Fruit fly (Drosophila melanogaster) whole organism, wandering third instar larva: ENCODE measurements around the gene Dph2.

ENCODE experiments used
- CrebA ChIP-seq: fragments of 200-800 bp; sonication (Bioruptor generic); optimal IDR thresholded peaks from 2 replicates; lab custom pipeline; 2016; ENCODE audit warnings: missing biosample characterization, mild to moderate bottlenecking, missing genetic modification characterization, borderline replicate concordance
- pan ChIP-seq: fragments of >200 bp; optimal IDR thresholded peaks from 2 replicates; lab custom pipeline; 2017
- tai ChIP-seq: sonication (Bioruptor generic); optimal IDR thresholded peaks from 2 replicates; lab custom pipeline; 2016; ENCODE audit warnings: missing biosample characterization, missing genetic modification characterization

DNA sequence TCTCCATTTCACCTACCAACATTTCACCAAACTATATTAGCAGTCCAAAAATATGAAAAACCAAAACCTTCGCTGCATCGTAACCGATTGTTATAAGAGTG, 879 bp upstream of the Dph2 start, which contains the start of gene CG14860:
- TF ChIP-seq tai (GFP tag; lab: Kevin White, UChicago) (no peak), CrebA (no peak), pan (lab: Kevin White, UChicago) (no peak)
